Fruit fly (Drosophila melanogaster) whole organism, adult: ENCODE results near the gene fabp.

ENCODE experiments used
- CG14711 ChIP-seq: fragments of 200-800 bp; sonication (Bioruptor generic); optimal IDR thresholded peaks from 2 replicates; lab custom pipeline; 2018; ENCODE audit warnings: missing biosample characterization, mild to moderate bottlenecking, missing genetic modification characterization, moderate library complexity
- Clk ChIP-seq: fragments of 200-800 bp; sonication (Bioruptor generic); optimal IDR thresholded peaks from 2 replicates; lab custom pipeline; 2017; ENCODE audit warnings: missing biosample characterization, missing genetic modification characterization
- Crg-1 ChIP-seq: fragments of 200-800 bp; sonication (Bioruptor generic); optimal IDR thresholded peaks from 2 replicates; lab custom pipeline; 2016; ENCODE audit warnings: missing biosample characterization, missing genetic modification characterization
- bab1 ChIP-seq: fragments of 200-800 bp; sonication (Bioruptor generic); optimal IDR thresholded peaks from 3 replicates; lab custom pipeline; 2019; ENCODE audit warnings: missing biosample characterization, mild to moderate bottlenecking, missing genetic modification characterization, moderate library complexity
- cic ChIP-seq: fragments of 200-800 bp; sonication (Bioruptor generic); optimal IDR thresholded peaks from 2 replicates; lab custom pipeline; 2017; ENCODE audit warnings: missing biosample characterization, mild to moderate bottlenecking, missing genetic modification characterization, moderate library complexity
- kay ChIP-seq: fragments of 200-800 bp; sonication (Bioruptor generic); peaks from one replicate; lab custom pipeline; 2016; ENCODE audit warnings: missing biosample characterization, missing genetic modification characterization, borderline replicate concordance
- ovo ChIP-seq: fragments of 200-800 bp; sonication (Bioruptor generic); optimal IDR thresholded peaks from 2 replicates; lab custom pipeline; 2016; ENCODE audit warnings: missing biosample characterization, missing genetic modification characterization

- TF ChIP-seq ovo (GFP tag; lab: Kevin White, UChicago) (no peak), CG14711 (tag; lab: Kevin White, UChicago) (no peak), kay (no peak), cic (GFP tag; lab: Kevin White, UChicago) (no peak), bab1 (no peak), Crg-1 (GFP tag; lab: Kevin White, UChicago) (no peak), Clk (no peak)
Measured at dm6 chr3R:11616219-11616618, 49.4 kb upstream of the fabp start.
